Worm (Caenorhabditis elegans) whole organism, young adult: Measurements from ENCODE around the gene C02F5.13.

Source experiments
- athp-1 ChIP-seq: sonication (generic microtip); optimal IDR thresholded peaks from 2 replicates; lab custom pipeline; 2017; ENCODE audit warnings: mild to moderate bottlenecking, missing genetic modification characterization, missing compliant biosample characterization
- ceh-79 ChIP-seq: sonication (generic microtip); optimal IDR thresholded peaks from 2 replicates; lab custom pipeline; 2017; ENCODE audit warnings: mild to moderate bottlenecking, missing genetic modification characterization, missing compliant biosample characterization

- TF ChIP-seq athp-1 (tag; lab: Kevin White, UChicago) (no peak), ceh-79 (no peak)
These were observed 3.1 kb upstream of the C02F5.13 start, which contains the start of the genes pbs-6 and cids-1 for ce11 chrIII:8244052-8244451.
